Fruit fly (Drosophila melanogaster) whole organism, embryonic: ENCODE results near the gene PK2-R2.

Experiments used
- CG10147 ChIP-seq: fragments of 200-800 bp; sonication (Bioruptor generic); optimal IDR thresholded peaks from 2 replicates; lab custom pipeline; 2019; ENCODE audit warnings: missing biosample characterization, mild to moderate bottlenecking, missing genetic modification characterization, moderate library complexity
- CG10267 ChIP-seq: fragments of 200-800 bp; sonication (Bioruptor generic); optimal IDR thresholded peaks from 2 replicates; lab custom pipeline; 2018; ENCODE audit warnings: missing biosample characterization, mild to moderate bottlenecking, missing genetic modification characterization, moderate library complexity
- CG11247 ChIP-seq: fragments of 200-800 bp; sonication (Bioruptor generic); IDR thresholded peaks from 2 replicates; pipeline ENCODE4 v1.3.6; 2022; ENCODE audit warnings: missing biosample characterization, missing genetic modification characterization
- CG12104 ChIP-seq: fragments of 200-800 bp; sonication (Bioruptor generic); optimal IDR thresholded peaks from 3 replicates; lab custom pipeline; 2016; ENCODE audit warnings: missing biosample characterization, missing genetic modification characterization
- CG12299 ChIP-seq: fragments of 200-800 bp; sonication (Bioruptor generic); optimal IDR thresholded peaks from 2 replicates; lab custom pipeline; 2018; ENCODE audit warnings: missing biosample characterization, mild to moderate bottlenecking, missing genetic modification characterization
- CG13296 ChIP-seq: fragments of 200-800 bp; sonication (Bioruptor generic); optimal IDR thresholded peaks from 3 replicates; lab custom pipeline; 2018; ENCODE audit warnings: missing biosample characterization, mild to moderate bottlenecking, missing genetic modification characterization
- CG13775 ChIP-seq: fragments of 200-800 bp; sonication (Bioruptor generic); optimal IDR thresholded peaks from 3 replicates; lab custom pipeline; 2017; ENCODE audit warnings: missing biosample characterization, mild to moderate bottlenecking, missing genetic modification characterization
- CG1603 ChIP-seq: fragments of 200-800 bp; sonication (Bioruptor generic); optimal IDR thresholded peaks from 2 replicates; lab custom pipeline; 2019; ENCODE audit warnings: missing biosample characterization, mild to moderate bottlenecking, missing genetic modification characterization, moderate library complexity
- CG18619 ChIP-seq: fragments of 200-800 bp; sonication (Bioruptor generic); optimal IDR thresholded peaks from 3 replicates; lab custom pipeline; 2017; ENCODE audit warnings: missing biosample characterization, mild to moderate bottlenecking, missing genetic modification characterization
- CG32532 ChIP-seq: fragments of 200-800 bp; sonication (Bioruptor generic); IDR thresholded peaks from 2 replicates; pipeline ENCODE4 v1.3.6; 2022; ENCODE audit warnings: missing biosample characterization, missing genetic modification characterization
- CG32767 ChIP-seq: fragments of 200-800 bp; sonication (Bioruptor generic); IDR thresholded peaks from 2 replicates; pipeline ENCODE4 v1.3.6; 2022; ENCODE audit warnings: missing biosample characterization, missing genetic modification characterization
- CG4328 ChIP-seq: fragments of 200-800 bp; sonication (Bioruptor generic); optimal IDR thresholded peaks from 3 replicates; lab custom pipeline; 2017; ENCODE audit warnings: missing biosample characterization, missing genetic modification reagents, missing genetic modification characterization
- CG4424 ChIP-seq: fragments of 200-800 bp; sonication (Bioruptor generic); optimal IDR thresholded peaks from 3 replicates; lab custom pipeline; 2016; ENCODE audit warnings: missing biosample characterization, missing genetic modification characterization
- CG4617 ChIP-seq: fragments of 200-800 bp; sonication (Bioruptor generic); optimal IDR thresholded peaks from 3 replicates; lab custom pipeline; 2016; ENCODE audit warnings: missing biosample characterization, missing genetic modification characterization, borderline replicate concordance
- CG7839 ChIP-seq: fragments of 200-800 bp; sonication (Bioruptor generic); optimal IDR thresholded peaks from 3 replicates; lab custom pipeline; 2018; ENCODE audit warnings: missing biosample characterization, mild to moderate bottlenecking, missing genetic modification characterization, moderate library complexity
- D19B ChIP-seq: fragments of 200-800 bp; sonication (Bioruptor generic); optimal IDR thresholded peaks from 2 replicates; lab custom pipeline; 2017; ENCODE audit warnings: missing biosample characterization, mild to moderate bottlenecking, missing genetic modification characterization
- Dref ChIP-seq: fragments of 200-800 bp; sonication (Bioruptor generic); IDR thresholded peaks from 2 replicates; pipeline ENCODE4 v1.3.6; 2022; ENCODE audit warnings: missing biosample characterization, missing genetic modification characterization
- Gsc ChIP-seq: fragments of 200-800 bp; sonication (Bioruptor generic); IDR thresholded peaks from 2 replicates; pipeline ENCODE4 v1.3.6; 2022; ENCODE audit warnings: missing biosample characterization, missing genetic modification characterization
- Hmx ChIP-seq: fragments of 200-800 bp; sonication (Bioruptor generic); optimal IDR thresholded peaks from 2 replicates; lab custom pipeline; 2016; ENCODE audit warnings: missing biosample characterization, missing genetic modification characterization
- Hr3 ChIP-seq: fragments of 200-800 bp; sonication (Bioruptor generic); optimal IDR thresholded peaks from 3 replicates; lab custom pipeline; 2016; ENCODE audit warnings: missing biosample characterization, missing genetic modification characterization
- Hr51 ChIP-seq, 2 experiments: fragments of 200-800 bp; sonication (Bioruptor generic); optimal IDR thresholded peaks; 2 replicates in 1 of 2; 3 replicates in 1 of 2; lab custom pipeline; 2016 to 2018; ENCODE audit warnings: missing biosample characterization in 2 of 2, missing genetic modification characterization in 2 of 2, mild to moderate bottlenecking in 1 of 2, moderate library complexity in 1 of 2
- Hsf ChIP-seq: fragments of 200-800 bp; sonication (Bioruptor generic); optimal IDR thresholded peaks from 3 replicates; lab custom pipeline; 2016; ENCODE audit warnings: missing biosample characterization, missing genetic modification characterization
- Meics ChIP-seq: fragments of 200-800 bp; sonication (Bioruptor generic); optimal IDR thresholded peaks from 2 replicates; lab custom pipeline; 2017; ENCODE audit warnings: missing biosample characterization, mild to moderate bottlenecking, missing genetic modification characterization
- NC2β ChIP-seq: fragments of 200-800 bp; sonication (Bioruptor generic); optimal IDR thresholded peaks from 2 replicates; lab custom pipeline; 2016; ENCODE audit warnings: missing biosample characterization, missing genetic modification characterization
- NFAT ChIP-seq: fragments of 200-800 bp; sonication (Bioruptor generic); IDR thresholded peaks from 2 replicates; pipeline ENCODE4 v1.3.6; 2022; ENCODE audit warnings: missing biosample characterization, missing genetic modification characterization
- Nf-YB ChIP-seq: fragments of 200-800 bp; sonication (Bioruptor generic); optimal IDR thresholded peaks from 3 replicates; lab custom pipeline; 2019; ENCODE audit warnings: missing biosample characterization, mild to moderate bottlenecking, missing genetic modification characterization, moderate library complexity
- Rfx ChIP-seq: fragments of 200-800 bp; sonication (Bioruptor generic); IDR thresholded peaks from 2 replicates; pipeline ENCODE4 v1.3.6; 2022; ENCODE audit warnings: missing biosample characterization, missing genetic modification characterization
- Sry-β ChIP-seq: fragments of 200-800 bp; sonication (Bioruptor generic); optimal IDR thresholded peaks from 2 replicates; lab custom pipeline; 2018; ENCODE audit warnings: missing biosample characterization, mild to moderate bottlenecking, missing genetic modification characterization, moderate library complexity
- Ssrp ChIP-seq: fragments of 200-800 bp; sonication (Bioruptor generic); optimal IDR thresholded peaks from 2 replicates; lab custom pipeline; 2018; ENCODE audit warnings: missing biosample characterization, mild to moderate bottlenecking, missing genetic modification characterization, moderate library complexity
- Trl ChIP-seq, 3 experiments: fragments of >200 bp in 2 of 3; fragments of 200-800 bp in 1 of 3; sonication (Bioruptor generic) in 1 of 3; optimal IDR thresholded peaks; 2 replicates in 1 of 3; 3 replicates in 2 of 3; lab custom pipeline; 2016 to 2017; ENCODE audit warnings: missing biosample characterization in 1 of 3, missing genetic modification characterization in 1 of 3
- aop ChIP-seq: fragments of 200-800 bp; sonication (Bioruptor generic); IDR thresholded peaks from 2 replicates; pipeline ENCODE4 v1.3.6; 2022; ENCODE audit warnings: missing biosample characterization, missing genetic modification characterization
- caup ChIP-seq: fragments of 200-800 bp; sonication (Bioruptor generic); optimal IDR thresholded peaks from 3 replicates; lab custom pipeline; 2017; ENCODE audit warnings: missing biosample characterization, mild to moderate bottlenecking, missing genetic modification characterization, moderate library complexity; ENCODE audit not compliant: severe bottlenecking
- chn ChIP-seq: fragments of 200-800 bp; sonication (Bioruptor generic); optimal IDR thresholded peaks from 2 replicates; lab custom pipeline; 2016; ENCODE audit warnings: missing biosample characterization, missing genetic modification characterization
- ci ChIP-seq: fragments of 200-800 bp; sonication (Bioruptor generic); IDR thresholded peaks from 3 replicates; pipeline ENCODE4 v1.3.6; 2022; ENCODE audit warnings: missing biosample characterization, missing genetic modification characterization
- fd64A ChIP-seq: fragments of 200-800 bp; sonication (Bioruptor generic); optimal IDR thresholded peaks from 3 replicates; lab custom pipeline; 2018; ENCODE audit warnings: missing biosample characterization, mild to moderate bottlenecking, missing genetic modification characterization
- hkb ChIP-seq, 2 experiments: fragments of 200-800 bp in 1 of 2; fragments of >200 bp in 1 of 2; sonication (Bioruptor generic) in 1 of 2; IDR thresholded peaks in 1 of 2; optimal IDR thresholded peaks in 1 of 2; 2 replicates each; pipeline versions ENCODE4 v1.3.6 to Lab custom; 2017 to 2022; ENCODE audit warnings: missing biosample characterization in 1 of 2, missing genetic modification characterization in 1 of 2
- jigr1 ChIP-seq: fragments of 200-800 bp; sonication (Bioruptor generic); IDR thresholded peaks from 3 replicates; pipeline ENCODE4 v1.3.6; 2022; ENCODE audit warnings: missing biosample characterization, missing genetic modification characterization
- kay ChIP-seq: fragments of 200-800 bp; sonication (Bioruptor generic); optimal IDR thresholded peaks from 2 replicates; lab custom pipeline; 2016; ENCODE audit warnings: missing biosample characterization, missing genetic modification characterization
- lola ChIP-seq, 3 experiments: fragments of >200 bp in 2 of 3; fragments of 200-800 bp in 1 of 3; sonication (Bioruptor generic) in 1 of 3; optimal IDR thresholded peaks; 2 replicates each; lab custom pipeline; 2017 to 2019; ENCODE audit warnings: missing biosample characterization in 3 of 3, missing genetic modification characterization in 3 of 3, mild to moderate bottlenecking in 1 of 3, moderate library complexity in 1 of 3
- nerfin-1 ChIP-seq: fragments of 200-800 bp; sonication (Bioruptor generic); optimal IDR thresholded peaks from 3 replicates; lab custom pipeline; 2019; ENCODE audit warnings: missing biosample characterization, mild to moderate bottlenecking, missing genetic modification characterization, moderate library complexity
- nerfin-2 ChIP-seq: fragments of 200-800 bp; sonication (Bioruptor generic); IDR thresholded peaks from 2 replicates; pipeline ENCODE4 v1.3.6; 2022; ENCODE audit warnings: missing biosample characterization, missing genetic modification characterization; ENCODE audit not compliant: partially characterized antibody
- nom ChIP-seq: fragments of 200-800 bp; sonication (Bioruptor generic); optimal IDR thresholded peaks from 2 replicates; lab custom pipeline; 2017; ENCODE audit warnings: missing biosample characterization, missing genetic modification characterization, mild to moderate bottlenecking, moderate library complexity, missing genetic modification reagents
- otp ChIP-seq: fragments of 200-800 bp; sonication (Bioruptor generic); IDR thresholded peaks from 3 replicates; pipeline ENCODE4, ENCODE4 v1.3.6; 2022; ENCODE audit warnings: missing biosample characterization, missing genetic modification characterization
- stwl ChIP-seq: fragments of 200-800 bp; sonication (Bioruptor generic); optimal IDR thresholded peaks from 3 replicates; lab custom pipeline; 2018; ENCODE audit warnings: missing biosample characterization, mild to moderate bottlenecking, missing genetic modification characterization, moderate library complexity
- trem ChIP-seq: fragments of 200-800 bp; optimal IDR thresholded peaks from 3 replicates; lab custom pipeline; 2019; ENCODE audit warnings: missing biosample characterization, mild to moderate bottlenecking, missing genetic modification characterization, moderate library complexity
- tx ChIP-seq: fragments of 200-800 bp; sonication (Bioruptor generic); optimal IDR thresholded peaks from 2 replicates; lab custom pipeline; 2016; ENCODE audit warnings: missing biosample characterization, missing genetic modification characterization
- z ChIP-seq: fragments of 200-800 bp; sonication (Bioruptor generic); IDR thresholded peaks from 3 replicates; pipeline ENCODE4 v1.3.6; 2022; ENCODE audit warnings: missing biosample characterization, missing genetic modification characterization

Gene PK2-R2

DNA sequence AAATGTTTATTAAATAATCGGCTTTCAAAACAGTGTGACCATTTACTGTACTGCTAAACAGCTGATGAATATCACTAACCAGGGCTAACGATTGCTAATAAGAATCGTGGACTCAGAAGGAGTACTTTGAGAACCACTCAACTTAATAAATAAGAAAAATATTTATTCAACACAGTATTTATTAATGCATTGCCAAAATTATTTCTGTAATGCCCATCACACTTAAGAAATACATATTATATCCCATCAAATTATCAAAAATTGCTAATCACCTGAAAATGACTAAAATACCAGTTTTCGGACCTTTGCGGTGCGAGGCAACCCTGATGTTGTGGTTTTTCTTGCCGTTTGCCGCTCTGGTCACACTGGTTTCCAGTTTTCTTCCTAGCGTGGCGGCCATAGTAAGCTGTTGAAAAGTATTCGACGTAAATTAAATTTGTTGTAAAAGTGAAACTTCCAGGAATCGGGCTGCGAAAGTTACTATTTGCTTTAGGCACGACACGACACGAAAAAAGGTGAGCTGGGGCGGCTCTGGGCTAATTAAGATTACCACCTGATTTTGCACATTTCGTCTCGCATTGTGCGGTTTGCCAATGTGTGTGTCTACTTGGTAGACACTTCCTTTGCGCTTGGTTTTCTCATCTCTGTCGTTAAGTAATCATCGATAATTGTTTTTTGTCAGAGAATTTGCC lies 47.9 kb upstream of the PK2-R2 start, which contains the start of the genes mRpS21 and Droj2 (continued):
- TF ChIP-seq Hr51 (GFP tag; optimal IDR thresholded peaks at IDR 0.05; lab: Kevin White, UChicago) (peak; percentile 42 to 51), CG18619 (GFP tag; lab: Kevin White, UChicago) (peak; percentile 15), CG4424 (GFP tag; lab: Kevin White, UChicago) (peak; percentile 36), Nf-YB (peak; percentile 7), otp (GFP tag; lab: Robert Waterston, UW) (peak; percentile 26; the same call in 1 of the 3 replicates), CG13775 (peak; percentile 56), Ssrp (no peak), CG4617 (GFP tag; lab: Kevin White, UChicago) (peak; percentile 43), CG10267 (tag; lab: Kevin White, UChicago) (peak; percentile 60), CG12104 (GFP tag; lab: Kevin White, UChicago) (peak; percentile 1), CG7839 (tag; lab: Kevin White, UChicago) (peak; percentile 50), CG32767 (GFP tag; lab: Robert Waterston, UW) (no peak), kay (GFP tag; lab: Kevin White, UChicago) (peak; percentile 12), tx (GFP tag; lab: Kevin White, UChicago) (peak; percentile 4), D19B (GFP tag; lab: Kevin White, UChicago) (no peak), lola (GFP tag; optimal IDR thresholded peaks at IDR 0.05; lab: Kevin White, UChicago) (peak in 1 of 3 experiments; percentile 58), nerfin-1 (tag; lab: Kevin White, UChicago) (peak; percentile 56), CG1603 (tag; lab: Kevin White, UChicago) (peak; percentile 24), CG12299 (tag; lab: Kevin White, UChicago) (peak; percentile 18), Hr3 (GFP tag; lab: Kevin White, UChicago) (peak; percentile 41), CG13296 (GFP tag; lab: Kevin White, UChicago) (peak; percentile 37), nom (peak; percentile 57), Rfx (GFP tag; lab: Robert Waterston, UW) (peak; percentile 64), NC2β (peak; percentile 21), Meics (GFP tag; lab: Kevin White, UChicago) (peak; percentile 29)

DNA sequence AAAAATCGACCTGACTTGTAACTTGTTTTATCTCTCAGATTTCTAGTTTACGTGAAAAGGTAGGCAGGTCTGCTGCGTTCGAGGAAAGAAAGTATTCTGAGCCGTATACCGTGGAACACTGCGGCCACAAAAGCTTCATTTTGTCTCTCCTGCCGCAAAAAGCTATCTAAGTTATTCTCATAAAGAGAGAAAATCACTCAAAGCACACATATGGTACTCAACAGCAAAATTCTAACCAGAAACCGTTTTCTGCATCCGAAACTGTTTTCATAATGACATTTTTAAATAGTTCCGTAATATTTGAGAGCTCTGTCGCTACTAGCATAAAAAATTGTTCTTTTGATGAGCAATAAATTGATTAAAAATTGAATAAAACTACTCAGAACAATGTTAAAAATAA lies 45.7 kb upstream of the PK2-R2 start, which contains the start of the genes CG9813 and CG8870:
CG9813 (minus strand) TSS at position 101 of the 400 bp plus-strand sequence.
CG8870 (plus strand) TSS at position 168 of the 400 bp plus-strand sequence.
- TF ChIP-seq hkb (optimal IDR thresholded peaks at IDR 0.05; lab: Kevin White, UChicago) (no peak), hkb (GFP tag; IDR thresholded peaks at IDR 0.05; lab: Robert Waterston, UW) (0 out of 2 replicates have a peak, but pooled peaks have one; percentile 28), CG10147 (no peak), CG11247 (GFP tag; lab: Robert Waterston, UW) (no peak), stwl (tag; lab: Kevin White, UChicago) (no peak), NFAT (GFP tag; lab: Robert Waterston, UW) (no peak), CG4328 (GFP tag; lab: Kevin White, UChicago) (no peak), Gsc (GFP tag; lab: Robert Waterston, UW) (no peak), fd64A (no peak), z (GFP tag; lab: Robert Waterston, UW) (0 out of 3 replicates have a peak, but pooled peaks have one; percentile 32), CG32532 (GFP tag; lab: Robert Waterston, UW) (no peak), Hsf (GFP tag; lab: Kevin White, UChicago) (no peak), ci (GFP tag; lab: Robert Waterston, UW) (no peak), Hmx (no peak), CG13775 (no peak), Sry-β (GFP tag; lab: Kevin White, UChicago) (no peak), caup (GFP tag; lab: Kevin White, UChicago) (no peak), aop (GFP tag; lab: Robert Waterston, UW) (no peak), Dref (GFP tag; lab: Robert Waterston, UW) (no peak), chn (GFP tag; lab: Kevin White, UChicago) (no peak), nerfin-2 (GFP tag; lab: Robert Waterston, UW) (no peak), trem (no peak), Trl (optimal IDR thresholded peaks at IDR 0.05; lab: Kevin White, UChicago) (peak; percentile 36 to 52), Trl (GFP tag; optimal IDR thresholded peaks at IDR 0.05; lab: Kevin White, UChicago) (no peak), jigr1 (GFP tag; lab: Robert Waterston, UW) (no peak)
